Fruit fly (Drosophila melanogaster) whole organism, embryonic: ENCODE measurements around the gene TTLL1A.

Experiments used
- Awh ChIP-seq: fragments of 200-800 bp; sonication (Bioruptor generic); IDR thresholded peaks from 2 replicates; pipeline ENCODE4, ENCODE4 v1.3.6; 2022; ENCODE audit warnings: missing biosample characterization, missing genetic modification characterization
- B-H1 ChIP-seq: fragments of 200-800 bp; sonication (Bioruptor generic); IDR thresholded peaks from 3 replicates; pipeline ENCODE4 v1.3.6; 2022; ENCODE audit warnings: missing biosample characterization, missing genetic modification characterization
- BEAF-32 ChIP-seq: fragments of 200-800 bp; sonication (Bioruptor generic); optimal IDR thresholded peaks from 3 replicates; lab custom pipeline; 2017; ENCODE audit warnings: missing biosample characterization, missing genetic modification characterization, mild to moderate bottlenecking, moderate library complexity, missing genetic modification reagents
- Blimp-1 ChIP-seq: fragments of 200-800 bp; sonication (Bioruptor generic); optimal IDR thresholded peaks from 3 replicates; lab custom pipeline; 2018; ENCODE audit warnings: missing biosample characterization, missing genetic modification characterization, mild to moderate bottlenecking, moderate library complexity, missing genetic modification reagents
- CG10209 ChIP-seq: fragments of 200-800 bp; sonication (Bioruptor generic); optimal IDR thresholded peaks from 3 replicates; lab custom pipeline; 2017; ENCODE audit warnings: missing biosample characterization, mild to moderate bottlenecking, missing genetic modification characterization, missing genetic modification reagents
- CG10431 ChIP-seq: fragments of 200-800 bp; sonication (Bioruptor generic); optimal IDR thresholded peaks from 3 replicates; lab custom pipeline; 2018; ENCODE audit warnings: missing biosample characterization, mild to moderate bottlenecking, missing genetic modification characterization
- CG11398 ChIP-seq: fragments of 200-800 bp; sonication (Bioruptor generic); optimal IDR thresholded peaks from 2 replicates; lab custom pipeline; 2016; ENCODE audit warnings: missing biosample characterization, missing genetic modification characterization
- CG11560 ChIP-seq: fragments of 200-800 bp; sonication (Bioruptor generic); IDR thresholded peaks from 3 replicates; pipeline ENCODE4 v1.3.6; 2022; ENCODE audit warnings: missing biosample characterization, missing genetic modification characterization
- CG13424 ChIP-seq: fragments of 200-800 bp; sonication (Bioruptor generic); optimal IDR thresholded peaks from 2 replicates; lab custom pipeline; 2019; ENCODE audit warnings: missing biosample characterization, mild to moderate bottlenecking, missing genetic modification characterization, moderate library complexity
- CG13775 ChIP-seq: fragments of 200-800 bp; sonication (Bioruptor generic); optimal IDR thresholded peaks from 3 replicates; lab custom pipeline; 2017; ENCODE audit warnings: missing biosample characterization, mild to moderate bottlenecking, missing genetic modification characterization
- CG17912 ChIP-seq: fragments of 200-800 bp; sonication (Bioruptor generic); optimal IDR thresholded peaks from 2 replicates; lab custom pipeline; 2018; ENCODE audit warnings: missing biosample characterization, mild to moderate bottlenecking, missing genetic modification characterization
- CG18599 ChIP-seq: fragments of 200-800 bp; sonication (Bioruptor generic); optimal IDR thresholded peaks from 3 replicates; lab custom pipeline; 2017; ENCODE audit warnings: missing biosample characterization, missing genetic modification characterization, mild to moderate bottlenecking, moderate library complexity, missing genetic modification reagents
- CG2116 ChIP-seq: fragments of 200-800 bp; sonication (Bioruptor generic); optimal IDR thresholded peaks from 3 replicates; lab custom pipeline; 2018; ENCODE audit warnings: missing biosample characterization, mild to moderate bottlenecking, missing genetic modification characterization
- CG31224 ChIP-seq: fragments of 200-800 bp; sonication (Bioruptor generic); IDR thresholded peaks from 2 replicates; pipeline ENCODE4 v1.3.6; 2022; ENCODE audit warnings: missing biosample characterization, missing genetic modification characterization
- CG34376 ChIP-seq: fragments of 200-800 bp; sonication (Bioruptor generic); optimal IDR thresholded peaks from 2 replicates; lab custom pipeline; 2018; ENCODE audit warnings: missing biosample characterization, mild to moderate bottlenecking, missing genetic modification characterization
- CG43689 ChIP-seq: fragments of 200-800 bp; sonication (Bioruptor generic); IDR thresholded peaks from 2 replicates; pipeline ENCODE4 v1.3.6; 2022; ENCODE audit warnings: missing biosample characterization, missing genetic modification characterization
- CG4854 ChIP-seq: fragments of 200-800 bp; sonication (Bioruptor generic); optimal IDR thresholded peaks from 2 replicates; lab custom pipeline; 2016; ENCODE audit warnings: missing biosample characterization, missing genetic modification characterization, inconsistent platforms
- CG6854 ChIP-seq: fragments of 200-800 bp; sonication (Bioruptor generic); optimal IDR thresholded peaks from 3 replicates; lab custom pipeline; 2017; ENCODE audit warnings: missing biosample characterization, mild to moderate bottlenecking, missing genetic modification characterization
- CG8388 ChIP-seq: fragments of 200-800 bp; sonication (Bioruptor generic); optimal IDR thresholded peaks from 2 replicates; lab custom pipeline; 2019; ENCODE audit warnings: missing biosample characterization, mild to moderate bottlenecking, missing genetic modification characterization, moderate library complexity
- CG9437 ChIP-seq: fragments of 200-800 bp; sonication (Bioruptor generic); optimal IDR thresholded peaks from 2 replicates; lab custom pipeline; 2018; ENCODE audit warnings: missing biosample characterization, mild to moderate bottlenecking, missing genetic modification characterization
- CG9932 ChIP-seq: fragments of 200-800 bp; sonication (Bioruptor generic); IDR thresholded peaks from 2 replicates; pipeline ENCODE4 v1.3.6; 2022; ENCODE audit warnings: missing biosample characterization, missing genetic modification characterization
- CrebB ChIP-seq: fragments of 200-800 bp; sonication (Bioruptor generic); optimal IDR thresholded peaks from 3 replicates; lab custom pipeline; 2018; ENCODE audit warnings: missing biosample characterization, mild to moderate bottlenecking, missing genetic modification characterization
- D19A ChIP-seq: fragments of 200-800 bp; optimal IDR thresholded peaks from 3 replicates; lab custom pipeline; 2019; ENCODE audit warnings: missing biosample characterization, mild to moderate bottlenecking, missing genetic modification characterization, moderate library complexity
- Eip74EF ChIP-seq, 2 experiments: fragments of 200-800 bp in 1 of 2; fragments of >200 bp in 1 of 2; sonication (Bioruptor generic) in 1 of 2; optimal IDR thresholded peaks; 2 replicates each; lab custom pipeline; 2017 to 2019; ENCODE audit warnings: missing biosample characterization in 2 of 2, missing genetic modification characterization in 2 of 2, mild to moderate bottlenecking in 1 of 2, moderate library complexity in 1 of 2
- Elba2 ChIP-seq: fragments of 200-800 bp; sonication (Bioruptor generic); optimal IDR thresholded peaks from 3 replicates; lab custom pipeline; 2016; ENCODE audit warnings: missing biosample characterization, missing genetic modification characterization
- HmgD ChIP-seq: fragments of 200-800 bp; sonication (Bioruptor generic); optimal IDR thresholded peaks from 3 replicates; lab custom pipeline; 2016; ENCODE audit warnings: missing biosample characterization, missing genetic modification characterization
- Mes4 ChIP-seq: fragments of 200-800 bp; sonication (Bioruptor generic); optimal IDR thresholded peaks from 2 replicates; lab custom pipeline; 2016; ENCODE audit warnings: missing biosample characterization, missing genetic modification characterization
- Tbp ChIP-seq: fragments of >200 bp; optimal IDR thresholded peaks from 2 replicates; lab custom pipeline; 2018; ENCODE audit warnings: missing biosample characterization, missing genetic modification characterization
- ab ChIP-seq: fragments of 200-800 bp; sonication (Bioruptor generic); optimal IDR thresholded peaks from 2 replicates; lab custom pipeline; 2016; ENCODE audit warnings: missing biosample characterization, missing genetic modification characterization
- aop ChIP-seq: fragments of 200-800 bp; sonication (Bioruptor generic); IDR thresholded peaks from 2 replicates; pipeline ENCODE4 v1.3.6; 2022; ENCODE audit warnings: missing biosample characterization, missing genetic modification characterization
- cas ChIP-seq: fragments of 200-800 bp; sonication (Bioruptor generic); IDR thresholded peaks from 2 replicates; pipeline ENCODE4 v1.3.6; 2022; ENCODE audit warnings: missing biosample characterization, missing genetic modification characterization
- chif ChIP-seq, 2 experiments: fragments of 200-800 bp; sonication (Bioruptor generic); optimal IDR thresholded peaks; 3 replicates each; lab custom pipeline; 2016; ENCODE audit warnings: missing biosample characterization in 2 of 2, missing genetic modification characterization in 2 of 2
- corto ChIP-seq: fragments of 200-800 bp; sonication (Bioruptor generic); optimal IDR thresholded peaks from 2 replicates; lab custom pipeline; 2016; ENCODE audit warnings: missing biosample characterization, mild to moderate bottlenecking, missing genetic modification characterization, moderate library complexity
- crol ChIP-seq: fragments of 200-800 bp; sonication (Bioruptor generic); IDR thresholded peaks from 2 replicates; pipeline ENCODE4 v1.3.6; 2022; ENCODE audit warnings: missing biosample characterization, missing genetic modification characterization
- dati ChIP-seq: fragments of 200-800 bp; sonication (Bioruptor generic); IDR thresholded peaks from 2 replicates; pipeline ENCODE4 v1.3.6; 2022; ENCODE audit warnings: missing biosample characterization, missing genetic modification characterization
- dysf ChIP-seq: fragments of 200-800 bp; sonication (Bioruptor generic); IDR thresholded peaks from 3 replicates; pipeline ENCODE4 v1.3.6; 2022; ENCODE audit warnings: missing biosample characterization, missing genetic modification characterization
- fd64A ChIP-seq: fragments of 200-800 bp; sonication (Bioruptor generic); optimal IDR thresholded peaks from 3 replicates; lab custom pipeline; 2018; ENCODE audit warnings: missing biosample characterization, mild to moderate bottlenecking, missing genetic modification characterization
- gce ChIP-seq: fragments of 200-800 bp; sonication (Bioruptor generic); IDR thresholded peaks from 3 replicates; pipeline ENCODE4 v1.3.6; 2022; ENCODE audit warnings: missing biosample characterization, missing genetic modification characterization
- gem ChIP-seq: fragments of 200-800 bp; sonication (Bioruptor generic); optimal IDR thresholded peaks from 2 replicates; lab custom pipeline; 2019; ENCODE audit warnings: missing biosample characterization, mild to moderate bottlenecking, missing genetic modification characterization, moderate library complexity
- her ChIP-seq: fragments of 200-800 bp; sonication (Bioruptor generic); optimal IDR thresholded peaks from 2 replicates; lab custom pipeline; 2016; ENCODE audit warnings: missing biosample characterization, missing genetic modification characterization
- hth ChIP-seq: fragments of >200 bp; optimal IDR thresholded peaks from 2 replicates; lab custom pipeline; 2017; ENCODE audit warnings: inconsistent platforms
- insv ChIP-seq, 2 experiments: fragments of 200-800 bp; sonication (Bioruptor generic); optimal IDR thresholded peaks; 3 replicates each; lab custom pipeline; 2016 to 2018; ENCODE audit warnings: missing biosample characterization in 2 of 2, missing genetic modification characterization in 2 of 2
- jumu ChIP-seq: fragments of 200-800 bp; sonication (Bioruptor generic); optimal IDR thresholded peaks from 3 replicates; lab custom pipeline; 2016; ENCODE audit warnings: missing biosample characterization, missing genetic modification characterization
- ken ChIP-seq: fragments of 200-800 bp; sonication (Bioruptor generic); IDR thresholded peaks from 3 replicates; pipeline ENCODE4 v1.3.6; 2022; ENCODE audit warnings: missing biosample characterization, missing genetic modification characterization
- lilli ChIP-seq: fragments of 200-800 bp; sonication (Bioruptor generic); optimal IDR thresholded peaks from 3 replicates; lab custom pipeline; 2016; ENCODE audit warnings: missing biosample characterization, missing genetic modification characterization
- lov ChIP-seq, 2 experiments: fragments of 200-800 bp in 1 of 2; fragments of >200 bp in 1 of 2; sonication (Bioruptor generic) in 1 of 2; IDR thresholded peaks in 1 of 2; optimal IDR thresholded peaks in 1 of 2; 2 replicates in 1 of 2; 3 replicates in 1 of 2; pipeline versions ENCODE4 v1.3.6 to Lab custom; 2017 to 2022; ENCODE audit warnings: missing biosample characterization in 1 of 2, missing genetic modification characterization in 1 of 2
- pita ChIP-seq: fragments of 200-800 bp; sonication (Bioruptor generic); optimal IDR thresholded peaks from 2 replicates; lab custom pipeline; 2017; ENCODE audit warnings: missing biosample characterization, mild to moderate bottlenecking, missing genetic modification characterization
- sens ChIP-seq: fragments of 200-800 bp; sonication (Bioruptor generic); peaks from one replicate; lab custom pipeline; 2016; ENCODE audit warnings: missing biosample characterization, missing genetic modification characterization
- seq ChIP-seq: fragments of 200-800 bp; sonication (Bioruptor generic); IDR thresholded peaks from 2 replicates; pipeline ENCODE4 v1.3.6; 2022; ENCODE audit warnings: missing biosample characterization, missing genetic modification characterization
- sna ChIP-seq: fragments of 200-800 bp; sonication (Bioruptor generic); IDR thresholded peaks from 2 replicates; pipeline ENCODE4 v1.3.6; 2022; ENCODE audit warnings: missing biosample characterization, missing genetic modification characterization; ENCODE audit not compliant: partially characterized antibody
- wek ChIP-seq: fragments of 200-800 bp; sonication (Bioruptor generic); optimal IDR thresholded peaks from 3 replicates; lab custom pipeline; 2018; ENCODE audit warnings: missing biosample characterization, mild to moderate bottlenecking, missing genetic modification characterization, moderate library complexity
- zfh2 ChIP-seq: fragments of 200-800 bp; sonication (Bioruptor generic); optimal IDR thresholded peaks from 2 replicates; lab custom pipeline; 2016; ENCODE audit warnings: missing biosample characterization, missing genetic modification characterization

The TTLL1A gene

dm6 chrX:17237421-17237820 lies 35.0 kb upstream of the TTLL1A start (continued):
- no peak for TF ChIP-seq Elba2 (GFP tag; lab: Kevin White, UChicago)
- no peak for TF ChIP-seq BEAF-32 (GFP tag; lab: Kevin White, UChicago)
- TF ChIP-seq ken (GFP tag; lab: Robert Waterston, UW) = no peak
- TF ChIP-seq Blimp-1 = peak; percentile 29
- TF ChIP-seq CG4854 (GFP tag; lab: Kevin White, UChicago) = no peak
- no peak for TF ChIP-seq B-H1
- TF ChIP-seq jumu (GFP tag; lab: Kevin White, UChicago) = no peak
- no peak for TF ChIP-seq CG10431 (GFP tag; lab: Kevin White, UChicago)
- TF ChIP-seq CG18599 (GFP tag; lab: Kevin White, UChicago) = no peak
- TF ChIP-seq aop (GFP tag; lab: Robert Waterston, UW) = no peak
- no peak for TF ChIP-seq fd64A (GFP tag; lab: Kevin White, UChicago)
- peak; percentile 20 for TF ChIP-seq D19A
- peak; percentile 20 for TF ChIP-seq CG13424 (tag; lab: Kevin White, UChicago)
- no peak for TF ChIP-seq CrebB
- TF ChIP-seq CG2116 (GFP tag; lab: Kevin White, UChicago) = no peak
- TF ChIP-seq CG8388 (GFP tag; lab: Kevin White, UChicago) = peak; percentile 44
- no peak for TF ChIP-seq dati (GFP tag; lab: Robert Waterston, UW)
- TF ChIP-seq CG31224 (GFP tag; lab: Robert Waterston, UW) = no peak
- TF ChIP-seq insv (GFP tag; optimal IDR thresholded peaks at IDR 0.05; lab: Kevin White, UChicago) = no peak
- no peak for TF ChIP-seq zfh2 (GFP tag; lab: Kevin White, UChicago)
- no peak for TF ChIP-seq Mes4 (GFP tag; lab: Kevin White, UChicago)
- TF ChIP-seq CG13775 = no peak
- no peak for TF ChIP-seq her
- TF ChIP-seq HmgD (GFP tag; lab: Kevin White, UChicago) = no peak
- peak in 1 of 2 experiments; percentile 21 for TF ChIP-seq Eip74EF (GFP tag; optimal IDR thresholded peaks at IDR 0.05; lab: Kevin White, UChicago)
- no peak for TF ChIP-seq gce
- TF ChIP-seq cas (GFP tag; lab: Robert Waterston, UW) = no peak
- TF ChIP-seq CG9437 (GFP tag; lab: Kevin White, UChicago) = peak; percentile 9
- peak; percentile 67 for TF ChIP-seq gem (tag; lab: Kevin White, UChicago)
- TF ChIP-seq CG34376 (GFP tag; lab: Kevin White, UChicago) = no peak
- TF ChIP-seq CG43689 (GFP tag; lab: Robert Waterston, UW) = no peak
- no peak for TF ChIP-seq seq (GFP tag; lab: Robert Waterston, UW)
- no peak for TF ChIP-seq CG17912 (GFP tag; lab: Kevin White, UChicago)
- TF ChIP-seq Tbp = no peak
- no peak for TF ChIP-seq CG9932 (GFP tag; lab: Robert Waterston, UW)
- no peak for TF ChIP-seq Awh (GFP tag; lab: Robert Waterston, UW)
- 0 out of 3 replicates have a peak, but pooled peaks have one; percentile 5 for TF ChIP-seq dysf (GFP tag; lab: Robert Waterston, UW)
- no peak for TF ChIP-seq CG11398 (GFP tag; lab: Kevin White, UChicago)
- TF ChIP-seq corto (GFP tag; lab: Kevin White, UChicago) = no peak
- TF ChIP-seq lov (optimal IDR thresholded peaks at IDR 0.05; lab: Kevin White, UChicago) = no peak
- TF ChIP-seq lov (GFP tag; IDR thresholded peaks at IDR 0.05; lab: Robert Waterston, UW) = no peak
- TF ChIP-seq CG11560 = no peak
- no peak for TF ChIP-seq chif (GFP tag; optimal IDR thresholded peaks at IDR 0.05; lab: Kevin White, UChicago)
- TF ChIP-seq sens (GFP tag; lab: Kevin White, UChicago) = peak; percentile 58
- no peak for TF ChIP-seq CG10209 (GFP tag; lab: Kevin White, UChicago)
- TF ChIP-seq CG6854 (GFP tag; lab: Kevin White, UChicago) = no peak
- TF ChIP-seq lilli (GFP tag; lab: Kevin White, UChicago) = no peak
- no peak for TF ChIP-seq ab
- TF ChIP-seq crol (GFP tag; lab: Robert Waterston, UW) = no peak
- TF ChIP-seq sna (GFP tag; lab: Robert Waterston, UW) = no peak
- no peak for TF ChIP-seq pita (GFP tag; lab: Kevin White, UChicago)
- TF ChIP-seq wek (GFP tag; lab: Kevin White, UChicago) = no peak
- TF ChIP-seq hth (lab: Kevin White, UChicago) = no peak
